Fruit fly (Drosophila melanogaster) whole organism: Measurements from ENCODE around the gene CG14052.

Experiments used
- CG8478 ChIP-seq: fragments of >200 bp; optimal IDR thresholded peaks from 2 replicates; lab custom pipeline; 2018; ENCODE audit warnings: inconsistent platforms
- Dll ChIP-seq: fragments of >200 bp; optimal IDR thresholded peaks from 2 replicates; lab custom pipeline; 2017
- EcR ChIP-seq, 2 experiments: fragments of >200 bp; optimal IDR thresholded peaks; 2 replicates each; lab custom pipeline; 2017; ENCODE audit warnings: missing biosample characterization in 2 of 2, missing genetic modification characterization in 2 of 2, missing genetic modification reagents in 2 of 2
- pan ChIP-seq: fragments of >200 bp; optimal IDR thresholded peaks from 2 replicates; lab custom pipeline; 2017
- psq ChIP-seq: fragments of >200 bp; optimal IDR thresholded peaks from 2 replicates; lab custom pipeline; 2017
- usp ChIP-seq: fragments of >200 bp; optimal IDR thresholded peaks from 2 replicates; lab custom pipeline; 2017; ENCODE audit warnings: missing biosample characterization, missing genetic modification characterization, mixed read lengths

CG14052 gene

dm6 chrX:2254020-2254626 is 30.6 kb downstream of the CG14052 start, which contains the start of gene CG3091:
Gene CG3091 (minus strand): TSS chrX:2254197.
- no peak for TF ChIP-seq pan
- no peak for TF ChIP-seq CG8478
- TF ChIP-seq Dll (lab: Kevin White, UChicago): no peak
- TF ChIP-seq usp (GFP tag; lab: Kevin White, UChicago): no peak
- TF ChIP-seq psq (lab: Kevin White, UChicago): no peak
- TF ChIP-seq EcR (GFP tag; optimal IDR thresholded peaks at IDR 0.05; lab: Kevin White, UChicago): no peak

- TF ChIP-seq CG8478 (no peak), usp (GFP tag; lab: Kevin White, UChicago) (no peak), pan (no peak), Dll (lab: Kevin White, UChicago) (no peak), psq (lab: Kevin White, UChicago) (no peak), EcR (GFP tag; optimal IDR thresholded peaks at IDR 0.05; lab: Kevin White, UChicago) (no peak)
Observed at dm6 chrX:2255035-2255434, 31.5 kb downstream of the CG14052 start.

DNA sequence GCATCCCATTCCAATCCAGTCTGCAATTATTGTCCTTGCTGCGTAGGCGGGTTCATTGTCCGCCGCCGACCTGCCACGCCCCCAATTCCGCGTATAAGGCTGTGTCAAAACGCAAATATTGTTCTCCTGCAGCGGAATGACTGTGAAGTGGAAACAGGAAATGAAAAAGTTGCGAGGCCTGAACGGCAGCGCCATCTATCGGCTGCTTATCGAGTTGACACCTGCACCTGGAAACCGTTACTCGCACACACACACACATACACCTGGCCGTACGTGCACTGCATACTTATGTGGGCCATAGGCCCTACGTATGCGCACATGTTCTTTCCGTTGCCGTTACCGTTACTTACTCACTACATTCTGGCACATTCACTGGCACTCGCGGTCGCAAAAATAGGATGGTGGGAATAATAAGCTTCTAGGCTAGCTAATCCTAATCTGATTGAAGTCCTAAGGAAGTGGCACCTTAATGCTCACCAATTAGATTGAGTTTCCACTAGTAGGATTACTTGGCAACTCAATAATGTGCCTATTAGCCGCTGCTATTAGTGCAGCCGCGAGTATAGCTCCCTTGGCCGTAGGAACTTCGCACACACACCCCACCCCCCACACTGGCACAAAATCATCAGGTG is 35.2 kb downstream of the CG14052 start:
- no peak for TF ChIP-seq usp (GFP tag; lab: Kevin White, UChicago)
- TF ChIP-seq psq (lab: Kevin White, UChicago): no peak
- no peak for TF ChIP-seq pan
- TF ChIP-seq EcR (GFP tag; optimal IDR thresholded peaks at IDR 0.05; lab: Kevin White, UChicago): no peak
- no peak for TF ChIP-seq Dll (lab: Kevin White, UChicago)
- TF ChIP-seq CG8478: no peak

DNA sequence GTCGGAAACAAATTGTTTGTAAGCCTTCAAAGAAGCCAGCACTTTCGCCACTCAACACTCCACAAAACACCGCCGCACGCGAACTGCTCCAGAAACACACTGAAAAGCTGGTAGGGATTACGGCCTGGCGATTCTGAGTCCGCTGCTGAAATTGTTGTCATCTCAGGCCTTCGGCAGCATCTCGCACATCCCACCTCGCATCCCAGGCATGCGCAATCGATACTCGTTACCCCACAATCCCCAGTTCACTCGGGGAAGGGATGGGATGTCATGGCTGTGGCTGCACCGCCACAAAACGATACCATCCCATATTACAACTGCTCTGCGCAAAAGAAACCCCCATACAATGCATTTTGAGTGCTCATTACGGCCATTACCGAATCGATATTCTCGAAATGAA is 36.2 kb downstream of the CG14052 start, which contains the start of gene CG3078:
CG3078 (minus strand) TSS at position 101 of the 400 bp plus-strand sequence.
- TF ChIP-seq Dll (lab: Kevin White, UChicago) (no peak), CG8478 (no peak), usp (GFP tag; lab: Kevin White, UChicago) (no peak), EcR (GFP tag; optimal IDR thresholded peaks at IDR 0.05; lab: Kevin White, UChicago) (no peak), psq (lab: Kevin White, UChicago) (no peak), pan (no peak)

DNA sequence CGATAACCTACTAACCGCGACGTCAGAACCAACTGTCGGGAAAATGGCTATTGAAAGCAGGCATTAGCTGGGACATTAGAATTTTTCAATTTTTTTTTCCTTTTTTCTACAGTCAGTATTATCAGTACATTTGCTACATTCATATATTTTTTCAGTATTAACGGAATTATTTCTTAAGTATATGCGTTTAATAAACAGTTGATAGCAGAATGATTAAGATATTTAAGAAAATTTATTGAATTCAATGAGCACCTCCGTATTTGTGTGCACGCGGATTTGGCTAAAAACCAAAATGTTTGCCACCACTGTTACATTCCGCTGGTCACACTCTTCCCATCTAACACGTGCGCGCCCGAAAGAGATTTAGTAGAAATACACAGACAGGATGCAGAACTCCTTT is 39.0 kb downstream of the CG14052 start, which contains the start of the genes temp and CG3071:
temp (minus strand) TSS at position 5 of the 400 bp plus-strand sequence.
CG3071 (plus strand) TSS at position 327 of the 400 bp plus-strand sequence.
- no peak for TF ChIP-seq psq (lab: Kevin White, UChicago)
- no peak for TF ChIP-seq CG8478
- TF ChIP-seq Dll (lab: Kevin White, UChicago): no peak
- no peak for TF ChIP-seq EcR (GFP tag; optimal IDR thresholded peaks at IDR 0.05; lab: Kevin White, UChicago)

dm6 chrX:2269822-2270556 is 46.4 kb downstream of the CG14052 start:
- TF ChIP-seq psq (lab: Kevin White, UChicago): no peak

DNA sequence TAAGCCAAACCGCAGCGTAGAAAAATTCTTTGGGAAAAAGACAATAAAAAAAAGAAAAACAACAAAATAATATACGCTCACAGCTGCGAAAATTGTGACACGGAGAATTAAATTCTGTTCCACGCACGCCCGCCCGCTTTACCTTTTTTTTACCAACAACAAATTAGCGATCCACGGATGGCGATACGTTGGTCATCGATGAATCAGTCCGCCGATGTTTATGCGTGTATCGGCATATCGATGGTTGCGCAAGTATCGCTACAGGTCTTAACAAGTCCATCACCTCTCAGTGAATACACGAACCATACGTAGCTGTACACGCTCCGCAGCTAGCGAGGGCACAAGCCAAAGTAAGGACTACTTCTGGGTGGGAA is 47.0 kb downstream of the CG14052 start, which contains the start of gene CG2924:
CG2924 (minus strand) TSS at position 205 of the 374 bp plus-strand sequence.
- TF ChIP-seq EcR (GFP tag; optimal IDR thresholded peaks at IDR 0.05; lab: Kevin White, UChicago) (no peak), Dll (lab: Kevin White, UChicago) (no peak), usp (GFP tag; lab: Kevin White, UChicago) (no peak), CG8478 (no peak)
